Fruit fly (Drosophila melanogaster) whole organism, embryonic: ENCODE results near the gene Ada2a.
A peak's percentile ranks its signal among the peaks of the same experiment; 100 is the strongest.

ENCODE experiments used
- CG10366 ChIP-seq: fragments of 200-800 bp; sonication (Bioruptor generic); IDR thresholded peaks from 2 replicates; pipeline ENCODE4 v1.3.6; 2022; ENCODE audit warnings: missing biosample characterization, missing genetic modification characterization
- CG10543 ChIP-seq: fragments of 200-800 bp; sonication (Bioruptor generic); optimal IDR thresholded peaks from 3 replicates; lab custom pipeline; 2017; ENCODE audit warnings: missing biosample characterization, mild to moderate bottlenecking, missing genetic modification characterization, moderate library complexity
- CG11456 ChIP-seq: fragments of 200-800 bp; sonication (Bioruptor generic); IDR thresholded peaks from 3 replicates; pipeline ENCODE4 v1.3.6; 2022; ENCODE audit warnings: missing biosample characterization, missing genetic modification characterization
- CG11504 ChIP-seq: fragments of 200-800 bp; sonication (Bioruptor generic); optimal IDR thresholded peaks from 3 replicates; lab custom pipeline; 2019; ENCODE audit warnings: missing biosample characterization, mild to moderate bottlenecking, missing genetic modification characterization, moderate library complexity
- CG12299 ChIP-seq: fragments of 200-800 bp; sonication (Bioruptor generic); optimal IDR thresholded peaks from 2 replicates; lab custom pipeline; 2018; ENCODE audit warnings: missing biosample characterization, mild to moderate bottlenecking, missing genetic modification characterization
- CG12659 ChIP-seq: fragments of 200-800 bp; sonication (Bioruptor generic); optimal IDR thresholded peaks from 3 replicates; lab custom pipeline; 2017; ENCODE audit warnings: mild to moderate bottlenecking, missing biosample characterization, missing genetic modification reagents, missing genetic modification characterization
- CG12744 ChIP-seq: fragments of 200-800 bp; sonication (Bioruptor generic); optimal IDR thresholded peaks from 2 replicates; lab custom pipeline; 2016; ENCODE audit warnings: missing biosample characterization, missing genetic modification characterization
- CG12942 ChIP-seq: fragments of 200-800 bp; sonication (Bioruptor generic); optimal IDR thresholded peaks from 3 replicates; lab custom pipeline; 2016; ENCODE audit warnings: missing biosample characterization, missing genetic modification characterization
- CG14965 ChIP-seq: fragments of 200-800 bp; sonication (Bioruptor generic); optimal IDR thresholded peaks from 2 replicates; lab custom pipeline; 2016; ENCODE audit warnings: missing biosample characterization, missing genetic modification characterization, borderline replicate concordance
- CG15011 ChIP-seq: fragments of 200-800 bp; sonication (Bioruptor generic); optimal IDR thresholded peaks from 3 replicates; lab custom pipeline; 2018; ENCODE audit warnings: missing biosample characterization, mild to moderate bottlenecking, missing genetic modification characterization
- CG17359 ChIP-seq: fragments of 200-800 bp; sonication (Bioruptor generic); optimal IDR thresholded peaks from 3 replicates; lab custom pipeline; 2018; ENCODE audit warnings: missing biosample characterization, mild to moderate bottlenecking, missing genetic modification characterization, moderate library complexity
- CG18599 ChIP-seq: fragments of 200-800 bp; sonication (Bioruptor generic); optimal IDR thresholded peaks from 3 replicates; lab custom pipeline; 2017; ENCODE audit warnings: missing biosample characterization, missing genetic modification characterization, mild to moderate bottlenecking, moderate library complexity, missing genetic modification reagents
- CG33557 ChIP-seq: fragments of 200-800 bp; sonication (Bioruptor generic); optimal IDR thresholded peaks from 2 replicates; lab custom pipeline; 2019; ENCODE audit warnings: missing biosample characterization, mild to moderate bottlenecking, missing genetic modification characterization, moderate library complexity
- CG42726 ChIP-seq: fragments of 200-800 bp; sonication (Bioruptor generic); IDR thresholded peaks from 2 replicates; pipeline ENCODE4 v1.3.6; 2022; ENCODE audit warnings: missing biosample characterization, missing genetic modification characterization; ENCODE audit not compliant: partially characterized antibody
- CG4404 ChIP-seq: fragments of 200-800 bp; sonication (Bioruptor generic); IDR thresholded peaks from 2 replicates; pipeline ENCODE4 v1.3.6; 2022; ENCODE audit warnings: missing biosample characterization, missing genetic modification characterization
- CG7357 ChIP-seq: fragments of 200-800 bp; sonication (Bioruptor generic); IDR thresholded peaks from 3 replicates; pipeline ENCODE4 v1.3.6; 2022; ENCODE audit warnings: missing biosample characterization, missing genetic modification characterization
- Chrac-16 ChIP-seq: fragments of 200-800 bp; sonication (Bioruptor generic); optimal IDR thresholded peaks from 3 replicates; lab custom pipeline; 2016; ENCODE audit warnings: missing biosample characterization, missing genetic modification characterization
- CkIIα-i1 ChIP-seq: fragments of 200-800 bp; sonication (Bioruptor generic); IDR thresholded peaks from 2 replicates; pipeline ENCODE4 v1.3.6; 2022; ENCODE audit warnings: missing biosample characterization, missing genetic modification characterization
- CoRest ChIP-seq: fragments of 200-800 bp; sonication (Bioruptor generic); optimal IDR thresholded peaks from 3 replicates; lab custom pipeline; 2018; ENCODE audit warnings: missing biosample characterization, mild to moderate bottlenecking, missing genetic modification characterization, moderate library complexity
- Deaf1 ChIP-seq: fragments of 200-800 bp; optimal IDR thresholded peaks from 3 replicates; lab custom pipeline; 2019; ENCODE audit warnings: missing biosample characterization, mild to moderate bottlenecking, missing genetic modification characterization, moderate library complexity
- Dfd ChIP-seq, 2 experiments: fragments of >200 bp; optimal IDR thresholded peaks; 2 replicates each; lab custom pipeline; 2017; ENCODE audit warnings: missing biosample characterization in 2 of 2, missing genetic modification characterization in 2 of 2
- Hand ChIP-seq: fragments of 200-800 bp; sonication (Bioruptor generic); optimal IDR thresholded peaks from 2 replicates; lab custom pipeline; 2017; ENCODE audit warnings: mild to moderate bottlenecking, missing biosample characterization, missing genetic modification reagents, missing genetic modification characterization
- NfI ChIP-seq: fragments of 200-800 bp; sonication (Bioruptor generic); optimal IDR thresholded peaks from 3 replicates; lab custom pipeline; 2018; ENCODE audit warnings: missing biosample characterization, mild to moderate bottlenecking, missing genetic modification characterization, moderate library complexity
- Opbp ChIP-seq: fragments of 200-800 bp; sonication (Bioruptor generic); IDR thresholded peaks from 3 replicates; pipeline ENCODE4 v1.3.6; 2022; ENCODE audit warnings: missing biosample characterization, missing genetic modification characterization; ENCODE audit not compliant: partially characterized antibody
- Sry-δ ChIP-seq: fragments of 200-800 bp; sonication (Bioruptor generic); optimal IDR thresholded peaks from 2 replicates; lab custom pipeline; 2016; ENCODE audit warnings: missing biosample characterization, missing genetic modification characterization
- Stat92E ChIP-seq, 3 experiments: fragments of >200 bp in 2 of 3; fragments of 200-800 bp in 1 of 3; sonication (Bioruptor generic) in 1 of 3; optimal IDR thresholded peaks; 2 replicates each; lab custom pipeline; 2017 to 2019; ENCODE audit warnings: missing biosample characterization in 3 of 3, missing genetic modification characterization in 3 of 3, mild to moderate bottlenecking in 1 of 3, moderate library complexity in 1 of 3
- ash1 ChIP-seq: fragments of 200-800 bp; sonication (Bioruptor generic); optimal IDR thresholded peaks from 2 replicates; lab custom pipeline; 2018; ENCODE audit warnings: missing biosample characterization, mild to moderate bottlenecking, missing genetic modification characterization
- corto ChIP-seq: fragments of 200-800 bp; sonication (Bioruptor generic); optimal IDR thresholded peaks from 2 replicates; lab custom pipeline; 2016; ENCODE audit warnings: missing biosample characterization, mild to moderate bottlenecking, missing genetic modification characterization, moderate library complexity
- dmrt11E ChIP-seq: fragments of 200-800 bp; sonication (Bioruptor generic); optimal IDR thresholded peaks from 3 replicates; lab custom pipeline; 2018; ENCODE audit warnings: missing biosample characterization, mild to moderate bottlenecking, missing genetic modification characterization, moderate library complexity
- dmrt99B ChIP-seq: fragments of 200-800 bp; sonication (Bioruptor generic); optimal IDR thresholded peaks from 2 replicates; lab custom pipeline; 2018; ENCODE audit warnings: missing biosample characterization, mild to moderate bottlenecking, missing genetic modification characterization, moderate library complexity
- dpn ChIP-seq, 2 experiments: fragments of 200-800 bp; sonication (Bioruptor generic); optimal IDR thresholded peaks; 3 replicates each; lab custom pipeline; 2016; ENCODE audit warnings: missing biosample characterization in 2 of 2, missing genetic modification characterization in 2 of 2
- emc ChIP-seq: fragments of 200-800 bp; sonication (Bioruptor generic); optimal IDR thresholded peaks from 2 replicates; lab custom pipeline; 2016; ENCODE audit warnings: missing biosample characterization, missing genetic modification characterization
- ems ChIP-seq: fragments of 200-800 bp; sonication (Bioruptor generic); optimal IDR thresholded peaks from 3 replicates; lab custom pipeline; 2016; ENCODE audit warnings: missing biosample characterization, missing genetic modification characterization
- en ChIP-seq: fragments of 200-800 bp; sonication (Bioruptor generic); optimal IDR thresholded peaks from 2 replicates; lab custom pipeline; 2016; ENCODE audit warnings: missing biosample characterization, missing genetic modification characterization
- esg ChIP-seq: fragments of 200-800 bp; sonication (Bioruptor generic); conservative IDR thresholded peaks from 2 replicates; pipeline ENCODE4 v1.3.6; 2022; ENCODE audit warnings: missing biosample characterization, missing genetic modification characterization
- fd96Cb ChIP-seq: fragments of 200-800 bp; sonication (Bioruptor generic); optimal IDR thresholded peaks from 2 replicates; lab custom pipeline; 2018; ENCODE audit warnings: missing biosample characterization, mild to moderate bottlenecking, missing genetic modification characterization, moderate library complexity
- gem ChIP-seq: fragments of 200-800 bp; sonication (Bioruptor generic); optimal IDR thresholded peaks from 2 replicates; lab custom pipeline; 2019; ENCODE audit warnings: missing biosample characterization, mild to moderate bottlenecking, missing genetic modification characterization, moderate library complexity
- grau ChIP-seq: fragments of 200-800 bp; optimal IDR thresholded peaks from 3 replicates; lab custom pipeline; 2019; ENCODE audit warnings: missing biosample characterization, mild to moderate bottlenecking, missing genetic modification characterization, moderate library complexity
- gsb-n ChIP-seq: fragments of 200-800 bp; sonication (Bioruptor generic); optimal IDR thresholded peaks from 3 replicates; lab custom pipeline; 2018; ENCODE audit warnings: missing biosample characterization, mild to moderate bottlenecking, missing genetic modification characterization
- her ChIP-seq: fragments of 200-800 bp; sonication (Bioruptor generic); optimal IDR thresholded peaks from 2 replicates; lab custom pipeline; 2016; ENCODE audit warnings: missing biosample characterization, missing genetic modification characterization
- hth ChIP-seq: fragments of >200 bp; optimal IDR thresholded peaks from 2 replicates; lab custom pipeline; 2017; ENCODE audit warnings: inconsistent platforms
- insv ChIP-seq, 2 experiments: fragments of 200-800 bp; sonication (Bioruptor generic); optimal IDR thresholded peaks; 3 replicates each; lab custom pipeline; 2016 to 2018; ENCODE audit warnings: missing biosample characterization in 2 of 2, missing genetic modification characterization in 2 of 2
- kah ChIP-seq: fragments of 200-800 bp; sonication (Bioruptor generic); optimal IDR thresholded peaks from 2 replicates; lab custom pipeline; 2018; ENCODE audit warnings: missing biosample characterization, mild to moderate bottlenecking, missing genetic modification characterization
- kay ChIP-seq: fragments of 200-800 bp; sonication (Bioruptor generic); optimal IDR thresholded peaks from 2 replicates; lab custom pipeline; 2016; ENCODE audit warnings: missing biosample characterization, missing genetic modification characterization
- psq ChIP-seq: fragments of 200-800 bp; sonication (Bioruptor generic); optimal IDR thresholded peaks from 2 replicates; lab custom pipeline; 2017; ENCODE audit warnings: missing biosample characterization, missing genetic modification characterization
- rib ChIP-seq: fragments of 200-800 bp; sonication (Bioruptor generic); IDR thresholded peaks from 2 replicates; pipeline ENCODE4 v1.3.6; 2022; ENCODE audit warnings: missing biosample characterization, missing genetic modification characterization
- run ChIP-seq: fragments of 200-800 bp; sonication (Bioruptor generic); optimal IDR thresholded peaks from 3 replicates; lab custom pipeline; 2018; ENCODE audit warnings: missing biosample characterization, mild to moderate bottlenecking, missing genetic modification characterization
- salm ChIP-seq: fragments of 200-800 bp; sonication (Bioruptor generic); optimal IDR thresholded peaks from 2 replicates; lab custom pipeline; 2018; ENCODE audit warnings: missing biosample characterization, mild to moderate bottlenecking, missing genetic modification characterization
- stc ChIP-seq: fragments of 200-800 bp; sonication (Bioruptor generic); IDR thresholded peaks from 2 replicates; pipeline ENCODE4 v1.3.6; 2022; ENCODE audit warnings: missing biosample characterization, missing genetic modification characterization
- vfl ChIP-seq: fragments of 200-800 bp; sonication (Bioruptor generic); optimal IDR thresholded peaks from 2 replicates; lab custom pipeline; 2016; ENCODE audit warnings: missing biosample characterization, missing genetic modification characterization

The Ada2a gene

dm6 chr3R:18298298-18298899 is 43.1 kb upstream of the Ada2a start (continued):
- TF ChIP-seq CG12942 (GFP tag; lab: Kevin White, UChicago) (no peak), dmrt99B (tag; lab: Kevin White, UChicago) (no peak), CoRest (tag; lab: Kevin White, UChicago) (peak; percentile 6), vfl (no peak), Deaf1 (tag; lab: Kevin White, UChicago) (peak; percentile 37), CG10543 (GFP tag; lab: Kevin White, UChicago) (peak; percentile 59), psq (GFP tag; lab: Kevin White, UChicago) (no peak), CG17359 (tag; lab: Kevin White, UChicago) (peak; percentile 3), Dfd (GFP tag; optimal IDR thresholded peaks at IDR 0.05; lab: Kevin White, UChicago) (no peak), her (GFP tag; lab: Kevin White, UChicago) (peak; percentile 38), Stat92E (GFP tag; optimal IDR thresholded peaks at IDR 0.05; lab: Kevin White, UChicago) (no peak), gsb-n (tag; lab: Kevin White, UChicago) (no peak), esg (no peak), corto (no peak), fd96Cb (tag; lab: Kevin White, UChicago) (no peak), CG4404 (GFP tag; lab: Robert Waterston, UW) (no peak), CG12744 (GFP tag; lab: Kevin White, UChicago) (no peak), CkIIα-i1 (GFP tag; lab: Robert Waterston, UW) (no peak), CG33557 (GFP tag; lab: Kevin White, UChicago) (no peak), dpn (GFP tag; optimal IDR thresholded peaks at IDR 0.05; lab: Kevin White, UChicago) (no peak), ash1 (GFP tag; lab: Kevin White, UChicago) (no peak), Hand (GFP tag; lab: Kevin White, UChicago) (no peak), Opbp (0 out of 3 replicates have a peak, but pooled peaks have one; percentile 18), CG18599 (GFP tag; lab: Kevin White, UChicago) (peak; percentile 54), CG12299 (no peak), CG14965 (no peak), CG12659 (GFP tag; lab: Kevin White, UChicago) (no peak), NfI (peak; percentile 14), CG42726 (GFP tag; lab: Robert Waterston, UW) (no peak), CG11504 (tag; lab: Kevin White, UChicago) (no peak), CG10366 (GFP tag; lab: Robert Waterston, UW) (no peak), ems (GFP tag; lab: Kevin White, UChicago) (peak; percentile 22), run (tag; lab: Kevin White, UChicago) (peak; percentile 31), rib (peak; percentile 84), kay (GFP tag; lab: Kevin White, UChicago) (peak; percentile 83), emc (GFP tag; lab: Kevin White, UChicago) (no peak), CG11456 (GFP tag; lab: Robert Waterston, UW) (no peak), hth (lab: Kevin White, UChicago) (no peak), en (GFP tag; lab: Kevin White, UChicago) (no peak), kah (peak; percentile 83), CG7357 (GFP tag; lab: Robert Waterston, UW) (no peak), grau (tag; lab: Kevin White, UChicago) (no peak), Sry-δ (no peak), dmrt11E (tag; lab: Kevin White, UChicago) (no peak), insv (GFP tag; optimal IDR thresholded peaks at IDR 0.05; lab: Kevin White, UChicago) (no peak), Chrac-16 (GFP tag; lab: Kevin White, UChicago) (no peak), stc (GFP tag; lab: Robert Waterston, UW) (0 out of 2 replicates have a peak, but pooled peaks have one; percentile 18), CG15011 (GFP tag; lab: Kevin White, UChicago) (no peak), salm (tag; lab: Kevin White, UChicago) (no peak), gem (tag; lab: Kevin White, UChicago) (no peak)
